Worm (Caenorhabditis elegans): Measurements from ENCODE around the gene B0513.4.
A peak's percentile ranks its signal among the peaks of the same experiment; 100 is the strongest.

The B0513.4 gene

DNA sequence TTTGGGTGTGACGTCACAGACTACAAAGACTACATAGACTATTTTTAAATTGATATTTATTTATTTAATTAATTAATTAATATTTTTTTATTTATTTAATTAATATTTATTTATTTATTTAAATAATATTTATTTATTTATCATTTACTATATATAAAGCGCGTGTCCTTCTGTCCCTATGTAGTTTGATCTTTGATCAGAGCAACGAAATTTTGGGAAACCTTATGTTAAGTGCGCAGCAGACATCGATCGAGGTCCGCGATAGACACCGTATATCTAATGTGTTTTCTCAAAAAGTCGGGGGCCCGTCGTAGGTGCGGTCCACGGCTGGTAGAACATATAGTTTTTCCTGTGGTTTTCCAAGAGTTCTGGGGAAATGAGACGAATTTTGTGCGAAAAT is 4.9 kb downstream of the B0513.4 start:
- peak; percentile 9 for TF ChIP-seq snpc-4 (tag; optimal IDR thresholded peaks at IDR 0.05)

DNA sequence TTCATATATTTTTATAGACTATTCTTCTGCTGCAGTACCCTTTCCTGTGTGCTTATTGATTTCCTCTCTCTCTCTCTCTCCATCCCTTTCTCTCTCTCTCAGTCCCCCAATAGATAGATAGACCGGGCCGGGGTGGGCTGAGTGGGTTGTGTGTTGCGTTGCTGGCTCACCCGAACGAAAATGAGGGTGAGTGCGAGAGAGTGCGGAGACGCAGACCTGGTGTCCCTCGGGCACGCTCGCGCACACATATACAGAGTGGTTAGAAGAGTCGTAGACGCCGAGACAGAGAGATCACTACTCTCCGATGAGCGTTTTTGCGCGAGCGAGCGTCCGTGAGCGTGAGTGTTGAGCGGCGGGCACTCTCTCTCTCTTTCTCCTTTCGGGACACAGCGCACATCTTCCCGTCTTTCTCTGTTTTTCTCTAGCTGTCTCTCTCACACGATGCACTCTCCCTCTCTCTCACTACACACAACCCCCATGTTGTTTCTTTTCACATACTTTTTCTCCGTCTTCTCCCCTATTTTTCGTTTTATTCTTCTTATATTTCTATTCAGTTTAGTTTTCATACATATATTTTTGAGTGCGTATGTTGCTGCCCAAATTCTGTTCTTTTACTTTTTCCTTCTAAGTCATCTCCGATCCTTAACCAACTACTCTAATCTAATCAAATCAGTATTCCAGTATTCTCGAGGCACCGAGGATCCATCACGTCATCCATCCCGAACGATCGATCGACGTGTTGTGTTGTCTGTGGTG is 7.6 kb downstream of the B0513.4 start, which contains the start of gene lin-66:
Gene lin-66 (plus strand): TSS at position 672 of the 756 bp plus-strand sequence.
- TF ChIP-seq ceh-90 (tag; optimal IDR thresholded peaks at IDR 0.05) (no peak), nhr-28 (tag; optimal IDR thresholded peaks at IDR 0.05) (no peak), aly-2 (tag; optimal IDR thresholded peaks at IDR 0.05) (peak; percentile 69), elt-2 (tag; optimal IDR thresholded peaks at IDR 0.05) (peak; percentile 47), irx-1 (tag; optimal IDR thresholded peaks at IDR 0.05) (peak; percentile 59), ceh-8 (GFP tag; optimal IDR thresholded peaks at IDR 0.05) (peak; percentile 62), lin-14 (GFP tag; optimal IDR thresholded peaks at IDR 0.05) (peak; percentile 97), snu-23 (GFP tag; optimal IDR thresholded peaks at IDR 0.05) (peak; percentile 96), ceh-63 (GFP tag; optimal IDR thresholded peaks at IDR 0.05) (no peak), fos-1 (tag; optimal IDR thresholded peaks at IDR 0.05) (peak; percentile 51), pag-3 (tag; optimal IDR thresholded peaks at IDR 0.05; ENCODE audit: borderline replicate concordance, insufficient read depth) (no peak), nhr-76 (tag; optimal IDR thresholded peaks at IDR 0.05) (no peak), unc-30 (tag; optimal IDR thresholded peaks at IDR 0.05) (no peak), nhr-11 (tag; optimal IDR thresholded peaks at IDR 0.05) (peak; percentile 26), lsy-2 (tag; optimal IDR thresholded peaks at IDR 0.05) (peak; percentile 74 to 88), F16B12.6 (tag; optimal IDR thresholded peaks at IDR 0.05) (peak; percentile 35), nhr-12 (tag; optimal IDR thresholded peaks at IDR 0.05) (no peak), C16A3.4 (tag; optimal IDR thresholded peaks at IDR 0.05) (peak; percentile 83), lin-15B (tag; optimal IDR thresholded peaks at IDR 0.05) (peak; percentile 47), rnt-1 (tag; optimal IDR thresholded peaks at IDR 0.05) (peak; percentile 63), C04F5.9 (tag; optimal IDR thresholded peaks at IDR 0.05) (no peak), aha-1 (tag; optimal IDR thresholded peaks at IDR 0.05) (peak; percentile 18), mef-2 (tag; optimal IDR thresholded peaks at IDR 0.05) (no peak), ceh-88 (GFP tag; IDR thresholded peaks at IDR 0.05) (no peak), nhr-20 (tag; optimal IDR thresholded peaks at IDR 0.05) (peak; percentile 90), tlp-1 (tag; optimal IDR thresholded peaks at IDR 0.05) (no peak), zag-1 (tag; optimal IDR thresholded peaks at IDR 0.05) (no peak), jun-1 (tag; optimal IDR thresholded peaks at IDR 0.05) (peak; percentile 85), nhr-84 (tag; optimal IDR thresholded peaks at IDR 0.05) (no peak), ces-1 (GFP tag; optimal IDR thresholded peaks at IDR 0.05) (no peak), nhr-77 (tag; optimal IDR thresholded peaks at IDR 0.05) (peak; percentile 84), ama-1 (optimal IDR thresholded peaks at IDR 0.05) (no peak), alr-1 (tag; optimal IDR thresholded peaks at IDR 0.05; ENCODE audit: borderline replicate concordance) (no peak), zip-4 (GFP tag; optimal IDR thresholded peaks at IDR 0.05) (peak; percentile 64), lin-35 (GFP tag; optimal IDR thresholded peaks at IDR 0.05) (peak; percentile 56 to 68), lin-39 (tag; optimal IDR thresholded peaks at IDR 0.05) (no peak), sptf-1 (tag; optimal IDR thresholded peaks at IDR 0.05) (no peak), nhr-47 (tag; optimal IDR thresholded peaks at IDR 0.05) (peak; percentile 90), unc-98 (GFP tag; IDR thresholded peaks at IDR 0.05) (no peak), tbx-2 (tag; optimal IDR thresholded peaks at IDR 0.05) (peak; percentile 90), fkh-4 (tag; optimal IDR thresholded peaks at IDR 0.05; ENCODE audit: borderline replicate concordance) (no peak), fkh-8 (tag; optimal IDR thresholded peaks at IDR 0.05) (peak; percentile 93), dpl-1 (GFP tag; optimal IDR thresholded peaks at IDR 0.05) (peak; percentile 36 to 55 (median 36)), sup-37 (GFP tag; optimal IDR thresholded peaks at IDR 0.05) (peak; percentile 51), hlh-17 (GFP tag; optimal IDR thresholded peaks at IDR 0.05; ENCODE audit: borderline replicate concordance) (no peak), nhr-71 (tag; optimal IDR thresholded peaks at IDR 0.05) (peak; percentile 96), nhr-85 (tag) (peak; percentile 82), mab-9 (GFP tag; IDR thresholded peaks at IDR 0.05) (peak; percentile 64), unc-86 (tag; optimal IDR thresholded peaks at IDR 0.05) (peak; percentile 91)
